Fruit fly (Drosophila melanogaster) whole organism, wandering third instar larva: Measurements from ENCODE around the gene TTLL3A.

Experiments used
- CG32264 ChIP-seq: fragments of 200-800 bp; sonication (Bioruptor generic); optimal IDR thresholded peaks from 2 replicates; lab custom pipeline; 2016; ENCODE audit warnings: missing biosample characterization, missing genetic modification characterization
- HLH106 ChIP-seq: fragments of 200-800 bp; optimal IDR thresholded peaks from 3 replicates; lab custom pipeline; 2019; ENCODE audit warnings: missing biosample characterization, mild to moderate bottlenecking, missing genetic modification characterization, moderate library complexity
- Hnf4 ChIP-seq: fragments of 200-800 bp; sonication (Bioruptor generic); optimal IDR thresholded peaks from 2 replicates; lab custom pipeline; 2016; ENCODE audit warnings: missing biosample characterization, mild to moderate bottlenecking, missing genetic modification characterization
- Hr78 ChIP-seq: fragments of >200 bp; optimal IDR thresholded peaks from 2 replicates; lab custom pipeline; 2017; ENCODE audit warnings: missing biosample characterization, missing genetic modification characterization
- Mio ChIP-seq: sonication (Bioruptor generic); optimal IDR thresholded peaks from 2 replicates; lab custom pipeline; 2016; ENCODE audit warnings: missing biosample characterization, missing genetic modification characterization
- brk ChIP-seq: fragments of 200-800 bp; sonication (Bioruptor generic); optimal IDR thresholded peaks from 2 replicates; lab custom pipeline; 2016; ENCODE audit warnings: missing biosample characterization, mild to moderate bottlenecking, missing genetic modification characterization
- fru ChIP-seq: fragments of 200-800 bp; sonication (Bioruptor generic); optimal IDR thresholded peaks from 3 replicates; lab custom pipeline; 2016; ENCODE audit warnings: missing biosample characterization, mild to moderate bottlenecking, missing genetic modification characterization
- h ChIP-seq: fragments of 200-800 bp; sonication (Bioruptor generic); optimal IDR thresholded peaks from 3 replicates; lab custom pipeline; 2016; ENCODE audit warnings: missing biosample characterization, mild to moderate bottlenecking, missing genetic modification characterization

- no peak for TF ChIP-seq Hr78
- no peak for TF ChIP-seq brk
- no peak for TF ChIP-seq fru (GFP tag; lab: Kevin White, UChicago)
- no peak for TF ChIP-seq CG32264 (GFP tag; lab: Kevin White, UChicago)
- TF ChIP-seq HLH106 (tag; lab: Kevin White, UChicago), result no peak
- no peak for TF ChIP-seq Hnf4
- TF ChIP-seq h, result no peak
- TF ChIP-seq Mio (GFP tag; lab: Kevin White, UChicago), result no peak
These were observed 45.6 kb upstream of the TTLL3A start for dm6 chr2L:6785583-6785982.
